Fruit fly (Drosophila melanogaster) whole organism, embryonic: ENCODE data around the gene Obp99b.

Experiments
- Abd-B ChIP-seq: fragments of 200-800 bp; sonication (Bioruptor generic); optimal IDR thresholded peaks from 2 replicates; lab custom pipeline; 2018; ENCODE audit warnings: missing biosample characterization, mild to moderate bottlenecking, missing genetic modification characterization, moderate library complexity
- CG10565 ChIP-seq: fragments of 200-800 bp; sonication (Bioruptor generic); optimal IDR thresholded peaks from 3 replicates; lab custom pipeline; 2016; ENCODE audit warnings: missing biosample characterization, mild to moderate bottlenecking, missing genetic modification characterization
- CG12071 ChIP-seq: fragments of 200-800 bp; sonication (Bioruptor generic); optimal IDR thresholded peaks from 3 replicates; lab custom pipeline; 2018; ENCODE audit warnings: missing biosample characterization, mild to moderate bottlenecking, missing genetic modification characterization
- CG12659 ChIP-seq: fragments of 200-800 bp; sonication (Bioruptor generic); optimal IDR thresholded peaks from 3 replicates; lab custom pipeline; 2017; ENCODE audit warnings: mild to moderate bottlenecking, missing biosample characterization, missing genetic modification reagents, missing genetic modification characterization
- CG12744 ChIP-seq: fragments of 200-800 bp; sonication (Bioruptor generic); optimal IDR thresholded peaks from 2 replicates; lab custom pipeline; 2016; ENCODE audit warnings: missing biosample characterization, missing genetic modification characterization
- CG14710 ChIP-seq: fragments of 200-800 bp; sonication (Bioruptor generic); optimal IDR thresholded peaks from 3 replicates; lab custom pipeline; 2019; ENCODE audit warnings: missing biosample characterization, mild to moderate bottlenecking, missing genetic modification characterization, moderate library complexity
- CG15479 ChIP-seq: fragments of 200-800 bp; sonication (Bioruptor generic); optimal IDR thresholded peaks from 3 replicates; lab custom pipeline; 2019; ENCODE audit warnings: missing biosample characterization, mild to moderate bottlenecking, missing genetic modification characterization, moderate library complexity
- CG1647 ChIP-seq: fragments of 200-800 bp; sonication (Bioruptor generic); optimal IDR thresholded peaks from 3 replicates; lab custom pipeline; 2016; ENCODE audit warnings: missing biosample characterization, missing genetic modification characterization
- CG18476 ChIP-seq: fragments of 200-800 bp; sonication (Bioruptor generic); optimal IDR thresholded peaks from 2 replicates; lab custom pipeline; 2016; ENCODE audit warnings: missing biosample characterization, mild to moderate bottlenecking, missing genetic modification characterization
- CG2199 ChIP-seq: fragments of 200-800 bp; sonication (Bioruptor generic); IDR thresholded peaks from 3 replicates; pipeline ENCODE4 v1.3.6; 2022; ENCODE audit warnings: missing biosample characterization, missing genetic modification characterization
- CG2889 ChIP-seq: fragments of 200-800 bp; sonication (Bioruptor generic); IDR thresholded peaks from 3 replicates; pipeline ENCODE4 v1.3.6; 2022; ENCODE audit warnings: missing biosample characterization, missing genetic modification characterization
- CG3065 ChIP-seq: fragments of 200-800 bp; sonication (Bioruptor generic); optimal IDR thresholded peaks from 2 replicates; lab custom pipeline; 2016; ENCODE audit warnings: missing biosample characterization, missing genetic modification characterization
- CG32767 ChIP-seq: fragments of 200-800 bp; sonication (Bioruptor generic); IDR thresholded peaks from 2 replicates; pipeline ENCODE4 v1.3.6; 2022; ENCODE audit warnings: missing biosample characterization, missing genetic modification characterization
- CG3281 ChIP-seq: fragments of 200-800 bp; sonication (Bioruptor generic); optimal IDR thresholded peaks from 3 replicates; lab custom pipeline; 2017; ENCODE audit warnings: missing biosample characterization, mild to moderate bottlenecking, missing genetic modification characterization
- CG33213 ChIP-seq: fragments of 200-800 bp; sonication (Bioruptor generic); optimal IDR thresholded peaks from 3 replicates; lab custom pipeline; 2016; ENCODE audit warnings: missing biosample characterization, missing genetic modification characterization
- CG3407 ChIP-seq: fragments of 200-800 bp; sonication (Bioruptor generic); optimal IDR thresholded peaks from 2 replicates; lab custom pipeline; 2018; ENCODE audit warnings: missing biosample characterization, mild to moderate bottlenecking, missing genetic modification characterization
- CG4360 ChIP-seq: fragments of 200-800 bp; sonication (Bioruptor generic); IDR thresholded peaks from 2 replicates; pipeline ENCODE4 v1.3.6; 2022; ENCODE audit warnings: missing biosample characterization, missing genetic modification characterization
- CG6272 ChIP-seq: fragments of 200-800 bp; sonication (Bioruptor generic); IDR thresholded peaks from 2 replicates; pipeline ENCODE4 v1.3.6; 2022; ENCODE audit warnings: missing biosample characterization, missing genetic modification characterization
- CG8089 ChIP-seq: fragments of 200-800 bp; sonication (Bioruptor generic); optimal IDR thresholded peaks from 3 replicates; lab custom pipeline; 2016; ENCODE audit warnings: missing biosample characterization, missing genetic modification characterization
- CG9876 ChIP-seq: fragments of 200-800 bp; sonication (Bioruptor generic); optimal IDR thresholded peaks from 2 replicates; lab custom pipeline; 2016; ENCODE audit warnings: missing biosample characterization, missing genetic modification characterization
- Dbx ChIP-seq: fragments of 200-800 bp; sonication (Bioruptor generic); IDR thresholded peaks from 3 replicates; pipeline ENCODE4 v1.3.6; 2022; ENCODE audit warnings: missing biosample characterization, missing genetic modification characterization
- HLH3B ChIP-seq: fragments of 200-800 bp; sonication (Bioruptor generic); IDR thresholded peaks from 2 replicates; pipeline ENCODE4 v1.3.6; 2022; ENCODE audit warnings: missing biosample characterization, missing genetic modification characterization
- Hr39 ChIP-seq: fragments of >200 bp; optimal IDR thresholded peaks from 2 replicates; lab custom pipeline; 2017
- Lpt ChIP-seq: fragments of >200 bp; optimal IDR thresholded peaks from 2 replicates; lab custom pipeline; 2018; ENCODE audit warnings: missing biosample characterization, missing genetic modification characterization
- MTF-1 ChIP-seq: fragments of 200-800 bp; sonication (Bioruptor generic); optimal IDR thresholded peaks from 2 replicates; lab custom pipeline; 2018; ENCODE audit warnings: missing biosample characterization, mild to moderate bottlenecking, missing genetic modification characterization, borderline replicate concordance
- Myb ChIP-seq: fragments of 200-800 bp; sonication (Bioruptor generic); optimal IDR thresholded peaks from 2 replicates; lab custom pipeline; 2016; ENCODE audit warnings: missing biosample characterization, missing genetic modification characterization
- Ptx1 ChIP-seq: fragments of 200-800 bp; sonication (Bioruptor generic); IDR thresholded peaks from 2 replicates; pipeline ENCODE4 v1.3.6; 2022; ENCODE audit warnings: missing biosample characterization, missing genetic modification characterization
- Sox102F ChIP-seq: fragments of 200-800 bp; sonication (Bioruptor generic); optimal IDR thresholded peaks from 2 replicates; lab custom pipeline; 2018; ENCODE audit warnings: missing biosample characterization, mild to moderate bottlenecking, missing genetic modification characterization, moderate library complexity
- TFAM ChIP-seq: fragments of 200-800 bp; sonication (Bioruptor generic); optimal IDR thresholded peaks from 2 replicates; lab custom pipeline; 2017; ENCODE audit warnings: missing biosample characterization, missing genetic modification characterization, inconsistent platforms
- Xbp1 ChIP-seq: fragments of 200-800 bp; sonication (Bioruptor generic); optimal IDR thresholded peaks from 3 replicates; lab custom pipeline; 2016; ENCODE audit warnings: missing biosample characterization, mild to moderate bottlenecking, missing genetic modification characterization
- YL-1 ChIP-seq: fragments of 200-800 bp; sonication (Bioruptor generic); optimal IDR thresholded peaks from 3 replicates; lab custom pipeline; 2017; ENCODE audit warnings: missing biosample characterization, mild to moderate bottlenecking, missing genetic modification characterization
- chinmo ChIP-seq: fragments of 200-800 bp; sonication (Bioruptor generic); IDR thresholded peaks from 4 replicates; pipeline ENCODE4 v1.3.6; 2022; ENCODE audit warnings: missing biosample characterization, missing genetic modification characterization; ENCODE audit not compliant: partially characterized antibody
- crol ChIP-seq: fragments of 200-800 bp; sonication (Bioruptor generic); IDR thresholded peaks from 2 replicates; pipeline ENCODE4 v1.3.6; 2022; ENCODE audit warnings: missing biosample characterization, missing genetic modification characterization
- cwo ChIP-seq: fragments of 200-800 bp; sonication (Bioruptor generic); optimal IDR thresholded peaks from 3 replicates; lab custom pipeline; 2017; ENCODE audit warnings: missing biosample characterization, missing genetic modification characterization, mild to moderate bottlenecking, moderate library complexity, missing genetic modification reagents
- dysf ChIP-seq: fragments of 200-800 bp; sonication (Bioruptor generic); IDR thresholded peaks from 3 replicates; pipeline ENCODE4 v1.3.6; 2022; ENCODE audit warnings: missing biosample characterization, missing genetic modification characterization
- emc ChIP-seq: fragments of 200-800 bp; sonication (Bioruptor generic); optimal IDR thresholded peaks from 2 replicates; lab custom pipeline; 2016; ENCODE audit warnings: missing biosample characterization, missing genetic modification characterization
- gfzf ChIP-seq: fragments of 200-800 bp; sonication (Bioruptor generic); optimal IDR thresholded peaks from 2 replicates; lab custom pipeline; 2016; ENCODE audit warnings: missing biosample characterization, mild to moderate bottlenecking, missing genetic modification characterization, moderate library complexity
- hbn ChIP-seq: fragments of 200-800 bp; sonication (Bioruptor generic); IDR thresholded peaks from 2 replicates; pipeline ENCODE4 v1.3.6; 2022; ENCODE audit warnings: missing biosample characterization, missing genetic modification characterization; ENCODE audit not compliant: partially characterized antibody
- hkb ChIP-seq, 2 experiments: fragments of 200-800 bp in 1 of 2; fragments of >200 bp in 1 of 2; sonication (Bioruptor generic) in 1 of 2; IDR thresholded peaks in 1 of 2; optimal IDR thresholded peaks in 1 of 2; 2 replicates each; pipeline versions ENCODE4 v1.3.6 to Lab custom; 2017 to 2022; ENCODE audit warnings: missing biosample characterization in 1 of 2, missing genetic modification characterization in 1 of 2
- nau ChIP-seq: fragments of 200-800 bp; sonication (Bioruptor generic); optimal IDR thresholded peaks from 3 replicates; lab custom pipeline; 2017; ENCODE audit warnings: missing biosample characterization, mild to moderate bottlenecking, missing genetic modification characterization, missing genetic modification reagents
- ro ChIP-seq: fragments of 200-800 bp; sonication (Bioruptor generic); IDR thresholded peaks from 2 replicates; pipeline ENCODE4 v1.3.6; 2022; ENCODE audit warnings: missing biosample characterization, missing genetic modification characterization
- sc ChIP-seq, 3 experiments: fragments of >200 bp in 2 of 3; fragments of 200-800 bp in 1 of 3; sonication (Bioruptor generic) in 1 of 3; optimal IDR thresholded peaks; 2 replicates in 2 of 3; 3 replicates in 1 of 3; lab custom pipeline; 2017; ENCODE audit warnings: mild to moderate bottlenecking in 1 of 3, missing biosample characterization in 1 of 3, missing genetic modification characterization in 1 of 3, missing genetic modification reagents in 1 of 3
- scrt ChIP-seq: fragments of 200-800 bp; sonication (Bioruptor generic); optimal IDR thresholded peaks from 2 replicates; lab custom pipeline; 2018; ENCODE audit warnings: missing biosample characterization, mild to moderate bottlenecking, missing genetic modification characterization, moderate library complexity
- sens ChIP-seq: fragments of 200-800 bp; sonication (Bioruptor generic); peaks from one replicate; lab custom pipeline; 2016; ENCODE audit warnings: missing biosample characterization, missing genetic modification characterization
- stwl ChIP-seq: fragments of 200-800 bp; sonication (Bioruptor generic); optimal IDR thresholded peaks from 3 replicates; lab custom pipeline; 2018; ENCODE audit warnings: missing biosample characterization, mild to moderate bottlenecking, missing genetic modification characterization, moderate library complexity
- usp ChIP-seq: fragments of >200 bp; optimal IDR thresholded peaks from 2 replicates; lab custom pipeline; 2017; ENCODE audit warnings: missing biosample characterization, missing genetic modification characterization
- zen ChIP-seq: fragments of 200-800 bp; sonication (Bioruptor generic); optimal IDR thresholded peaks from 3 replicates; lab custom pipeline; 2018; ENCODE audit warnings: missing biosample characterization, mild to moderate bottlenecking, missing genetic modification characterization, moderate library complexity

Obp99b gene

dm6 chr3R:29716782-29717317, at the start of gene Obp99b (continued):
- TF ChIP-seq CG15479 (GFP tag; lab: Kevin White, UChicago) = no peak
- TF ChIP-seq HLH3B = peak; percentile 80
- peak; percentile 46 for TF ChIP-seq Myb (GFP tag; lab: Kevin White, UChicago)
- TF ChIP-seq CG18476 (GFP tag; lab: Kevin White, UChicago) = peak; percentile 47
- peak; percentile 68; the same call in 2 of the 3 replicates for TF ChIP-seq Dbx (GFP tag; lab: Robert Waterston, UW)
- TF ChIP-seq nau (GFP tag; lab: Kevin White, UChicago) = peak; percentile 70
- TF ChIP-seq Sox102F (GFP tag; lab: Kevin White, UChicago) = peak; percentile 68
- TF ChIP-seq Xbp1 (GFP tag; lab: Kevin White, UChicago) = peak; percentile 88
- no peak for TF ChIP-seq gfzf (GFP tag; lab: Kevin White, UChicago)
- TF ChIP-seq hbn = no peak
- TF ChIP-seq CG12659 = peak; percentile 49
- TF ChIP-seq CG32767 (GFP tag; lab: Robert Waterston, UW) = no peak; the same call in 1 of the 2 replicates
- peak; percentile 50 for TF ChIP-seq CG9876 (GFP tag; lab: Kevin White, UChicago)
- peak; percentile 72 for TF ChIP-seq Ptx1 (GFP tag; lab: Robert Waterston, UW)
- TF ChIP-seq CG14710 (tag; lab: Kevin White, UChicago) = peak; percentile 42
- TF ChIP-seq CG10565 (GFP tag; lab: Kevin White, UChicago) = peak; percentile 5
- peak; percentile 98 for TF ChIP-seq sens (GFP tag; lab: Kevin White, UChicago)
- TF ChIP-seq hkb (optimal IDR thresholded peaks at IDR 0.05; lab: Kevin White, UChicago) = no peak
- peak; percentile 78 for TF ChIP-seq hkb (GFP tag; IDR thresholded peaks at IDR 0.05; lab: Robert Waterston, UW)
- TF ChIP-seq cwo (GFP tag; lab: Kevin White, UChicago) = no peak
- peak; percentile 3 for TF ChIP-seq CG12744 (GFP tag; lab: Kevin White, UChicago)
- peak; percentile 91 for TF ChIP-seq CG12071 (GFP tag; lab: Kevin White, UChicago)
- TF ChIP-seq Lpt = no peak
- TF ChIP-seq TFAM (GFP tag; lab: Kevin White, UChicago) = peak; percentile 51
- no peak for TF ChIP-seq sc (optimal IDR thresholded peaks at IDR 0.05; lab: Kevin White, UChicago)
- peak; percentile 80 for TF ChIP-seq sc (GFP tag; optimal IDR thresholded peaks at IDR 0.05; lab: Kevin White, UChicago)
- no peak for TF ChIP-seq CG6272 (GFP tag; lab: Robert Waterston, UW)
- 0 out of 2 replicates have a peak, but pooled peaks have one; percentile 28 for TF ChIP-seq crol (GFP tag; lab: Robert Waterston, UW)
- peak; percentile 86 for TF ChIP-seq CG33213 (GFP tag; lab: Kevin White, UChicago)
- TF ChIP-seq CG3281 (GFP tag; lab: Kevin White, UChicago) = peak; percentile 79
- no peak for TF ChIP-seq CG2889 (GFP tag; lab: Robert Waterston, UW)
- TF ChIP-seq stwl (tag; lab: Kevin White, UChicago) = peak; percentile 32
- peak; percentile 52 for TF ChIP-seq YL-1 (GFP tag; lab: Kevin White, UChicago)
- peak; percentile 76 for TF ChIP-seq CG3407 (GFP tag; lab: Kevin White, UChicago)
- TF ChIP-seq CG8089 (GFP tag; lab: Kevin White, UChicago) = peak; percentile 85
- peak; percentile 45; the same call in 1 of the 2 replicates for TF ChIP-seq ro

dm6 chr3R:29765267-29766095, 48.8 kb upstream of the Obp99b start, which contains the start of gene kay:
Gene kay (plus strand): TSS chr3R:29765995.
- TF ChIP-seq emc (no peak), CG3065 (GFP tag; lab: Kevin White, UChicago) (no peak), Hr39 (peak; percentile 97), CG2199 (peak; percentile 39; the same call in 1 of the 3 replicates), zen (tag; lab: Kevin White, UChicago) (peak; percentile 25), dysf (GFP tag; lab: Robert Waterston, UW) (no peak), scrt (GFP tag; lab: Kevin White, UChicago) (no peak), CG1647 (GFP tag; lab: Kevin White, UChicago) (no peak), Myb (GFP tag; lab: Kevin White, UChicago) (no peak), usp (no peak), chinmo (0 out of 4 replicates have a peak, but pooled peaks have one; percentile 47), CG4360 (peak; percentile 17; the same call in 1 of the 2 replicates), sc (optimal IDR thresholded peaks at IDR 0.05; lab: Kevin White, UChicago) (no peak), sc (GFP tag; optimal IDR thresholded peaks at IDR 0.05; lab: Kevin White, UChicago) (no peak), Abd-B (no peak), MTF-1 (no peak), CG32767 (GFP tag; lab: Robert Waterston, UW) (no peak)
